Fruit fly (Drosophila melanogaster) whole organism, wandering third instar larva: ENCODE data around the gene Tsp96F.

Experiments used
- Abd-B ChIP-seq: fragments of >200 bp; optimal IDR thresholded peaks from 2 replicates; lab custom pipeline; 2017; ENCODE audit warnings: missing biosample characterization, missing genetic modification characterization
- CG9705 ChIP-seq: fragments of 200-800 bp; sonication (Bioruptor generic); optimal IDR thresholded peaks from 2 replicates; lab custom pipeline; 2018; ENCODE audit warnings: missing biosample characterization, mild to moderate bottlenecking, missing genetic modification characterization
- CrebA ChIP-seq: fragments of 200-800 bp; sonication (Bioruptor generic); optimal IDR thresholded peaks from 2 replicates; lab custom pipeline; 2016; ENCODE audit warnings: missing biosample characterization, mild to moderate bottlenecking, missing genetic modification characterization, borderline replicate concordance
- Dfd ChIP-seq: fragments of >200 bp; optimal IDR thresholded peaks from 2 replicates; lab custom pipeline; 2017; ENCODE audit warnings: missing biosample characterization, missing genetic modification characterization
- Dif ChIP-seq: fragments of 200-275, 200-300 bp; sonication (Bioruptor generic); optimal IDR thresholded peaks from 2 replicates; lab custom pipeline; 2018; ENCODE audit warnings: missing biosample characterization, missing genetic modification characterization; ENCODE audit not compliant: partially characterized antibody
- GATAd ChIP-seq: sonication (Bioruptor generic); optimal IDR thresholded peaks from 2 replicates; lab custom pipeline; 2016; ENCODE audit warnings: missing biosample characterization, missing genetic modification characterization
- Hnf4 ChIP-seq: fragments of 200-800 bp; sonication (Bioruptor generic); optimal IDR thresholded peaks from 2 replicates; lab custom pipeline; 2016; ENCODE audit warnings: missing biosample characterization, mild to moderate bottlenecking, missing genetic modification characterization
- Hr78 ChIP-seq: fragments of >200 bp; optimal IDR thresholded peaks from 2 replicates; lab custom pipeline; 2017; ENCODE audit warnings: missing biosample characterization, missing genetic modification characterization
- Hr83 ChIP-seq: fragments of 200-300 bp; sonication (Bioruptor generic); optimal IDR thresholded peaks from 2 replicates; lab custom pipeline; 2016; ENCODE audit warnings: missing biosample characterization, mild to moderate bottlenecking, missing genetic modification characterization, moderate library complexity; ENCODE audit not compliant: poor library complexity, severe bottlenecking
- Jra ChIP-seq: sonication (Bioruptor generic); optimal IDR thresholded peaks from 2 replicates; lab custom pipeline; 2016; ENCODE audit warnings: missing biosample characterization, missing genetic modification characterization
- Mio ChIP-seq: sonication (Bioruptor generic); optimal IDR thresholded peaks from 2 replicates; lab custom pipeline; 2016; ENCODE audit warnings: missing biosample characterization, missing genetic modification characterization
- Myc ChIP-seq: fragments of >200 bp; optimal IDR thresholded peaks from 2 replicates; lab custom pipeline; 2017
- N ChIP-seq: fragments of >200 bp; optimal IDR thresholded peaks from 2 replicates; lab custom pipeline; 2018; ENCODE audit warnings: missing biosample characterization, missing external identifiers, missing genetic modification characterization
- OdsH ChIP-seq: fragments of 200-800 bp; sonication (Bioruptor generic); optimal IDR thresholded peaks from 2 replicates; lab custom pipeline; 2016; ENCODE audit warnings: missing biosample characterization, mild to moderate bottlenecking, missing genetic modification characterization
- Rel ChIP-seq, 2 experiments: fragments of 200-800 bp; sonication (Bioruptor generic) in 1 of 2; optimal IDR thresholded peaks; 2 replicates in 1 of 2; 3 replicates in 1 of 2; lab custom pipeline; 2016 to 2019; ENCODE audit warnings: mild to moderate bottlenecking in 2 of 2, missing biosample characterization in 2 of 2, missing genetic modification characterization in 2 of 2, moderate library complexity in 1 of 2
- Sp1 ChIP-seq: fragments of 200-800 bp; sonication (Bioruptor generic); optimal IDR thresholded peaks from 3 replicates; lab custom pipeline; 2019; ENCODE audit warnings: missing biosample characterization, mild to moderate bottlenecking, missing genetic modification characterization, moderate library complexity
- brk ChIP-seq: fragments of 200-800 bp; sonication (Bioruptor generic); optimal IDR thresholded peaks from 2 replicates; lab custom pipeline; 2016; ENCODE audit warnings: missing biosample characterization, mild to moderate bottlenecking, missing genetic modification characterization
- dl ChIP-seq, 2 experiments: fragments of 175-275, 200-275 bp in 1 of 2; fragments of 200-275 bp in 1 of 2; sonication (Bioruptor generic); optimal IDR thresholded peaks; lab custom pipeline; 2018; ENCODE audit warnings: mild to moderate bottlenecking in 2 of 2, missing biosample characterization in 2 of 2, missing genetic modification characterization in 2 of 2, moderate library complexity in 2 of 2; ENCODE audit not compliant: partially characterized antibody in 2 of 2, insufficient read depth in 1 of 2
- dsf ChIP-seq: sonication (Bioruptor generic); optimal IDR thresholded peaks from 2 replicates; lab custom pipeline; 2016; ENCODE audit warnings: missing biosample characterization, missing genetic modification characterization, borderline replicate concordance
- fru ChIP-seq: fragments of 200-800 bp; sonication (Bioruptor generic); optimal IDR thresholded peaks from 3 replicates; lab custom pipeline; 2016; ENCODE audit warnings: missing biosample characterization, mild to moderate bottlenecking, missing genetic modification characterization
- h ChIP-seq: fragments of 200-800 bp; sonication (Bioruptor generic); optimal IDR thresholded peaks from 3 replicates; lab custom pipeline; 2016; ENCODE audit warnings: missing biosample characterization, mild to moderate bottlenecking, missing genetic modification characterization
- jim ChIP-seq: fragments of 175-275, 200-325 bp; sonication (Bioruptor generic); optimal IDR thresholded peaks from 2 replicates; lab custom pipeline; 2016; ENCODE audit warnings: missing biosample characterization, mild to moderate bottlenecking, missing genetic modification characterization
- pan ChIP-seq: fragments of >200 bp; optimal IDR thresholded peaks from 2 replicates; lab custom pipeline; 2017
- psq ChIP-seq: fragments of 200-800 bp; sonication (Bioruptor generic); optimal IDR thresholded peaks from 3 replicates; lab custom pipeline; 2017; ENCODE audit warnings: missing biosample characterization, mild to moderate bottlenecking, missing genetic modification characterization, moderate library complexity
- rgr ChIP-seq: fragments of 200-800 bp; sonication (Bioruptor generic); optimal IDR thresholded peaks from 3 replicates; lab custom pipeline; 2016; ENCODE audit warnings: missing biosample characterization, mild to moderate bottlenecking, missing genetic modification characterization
- sage ChIP-seq: fragments of 200-800 bp; sonication (Bioruptor generic); optimal IDR thresholded peaks from 2 replicates; lab custom pipeline; 2016; ENCODE audit warnings: missing biosample characterization, mild to moderate bottlenecking, missing genetic modification characterization
- sv ChIP-seq: fragments of 200-800 bp; sonication (Bioruptor generic); optimal IDR thresholded peaks from 3 replicates; lab custom pipeline; 2016; ENCODE audit warnings: missing biosample characterization, missing genetic modification characterization
- tai ChIP-seq: sonication (Bioruptor generic); optimal IDR thresholded peaks from 2 replicates; lab custom pipeline; 2016; ENCODE audit warnings: missing biosample characterization, missing genetic modification characterization
- usp ChIP-seq: fragments of >200 bp; optimal IDR thresholded peaks from 2 replicates; lab custom pipeline; 2017; ENCODE audit warnings: missing biosample characterization, missing genetic modification characterization
- woc ChIP-seq: sonication (Bioruptor generic); optimal IDR thresholded peaks from 2 replicates; lab custom pipeline; 2016; ENCODE audit warnings: missing biosample characterization, mild to moderate bottlenecking, missing genetic modification characterization

Tsp96F gene

DNA sequence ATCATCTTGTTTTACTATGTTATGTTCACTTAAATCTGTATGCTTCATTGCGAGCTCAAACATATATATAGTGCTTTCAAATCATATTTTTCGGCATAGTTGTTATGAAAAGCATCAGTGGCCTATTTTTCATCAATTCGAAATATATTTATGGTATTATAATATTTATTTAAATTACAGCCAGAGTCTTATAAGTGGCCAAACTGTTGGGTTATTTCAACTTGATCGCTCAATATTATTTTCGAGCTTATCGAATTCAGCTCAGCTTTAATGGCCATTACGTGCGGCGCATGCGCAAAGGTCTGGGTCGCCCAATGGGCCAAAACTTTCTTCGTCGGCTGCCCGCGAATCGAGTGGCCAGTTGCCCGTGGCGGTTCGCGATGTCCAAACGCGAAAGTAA lies 15.9 kb upstream of the Tsp96F start, which contains the start of gene Mco3:
Gene Mco3 (plus strand): TSS at position 301 of the 400 bp plus-strand sequence.
- no peak for TF ChIP-seq Abd-B (GFP tag; lab: Kevin White, UChicago)
- no peak for TF ChIP-seq Jra (GFP tag; lab: Kevin White, UChicago)

DNA sequence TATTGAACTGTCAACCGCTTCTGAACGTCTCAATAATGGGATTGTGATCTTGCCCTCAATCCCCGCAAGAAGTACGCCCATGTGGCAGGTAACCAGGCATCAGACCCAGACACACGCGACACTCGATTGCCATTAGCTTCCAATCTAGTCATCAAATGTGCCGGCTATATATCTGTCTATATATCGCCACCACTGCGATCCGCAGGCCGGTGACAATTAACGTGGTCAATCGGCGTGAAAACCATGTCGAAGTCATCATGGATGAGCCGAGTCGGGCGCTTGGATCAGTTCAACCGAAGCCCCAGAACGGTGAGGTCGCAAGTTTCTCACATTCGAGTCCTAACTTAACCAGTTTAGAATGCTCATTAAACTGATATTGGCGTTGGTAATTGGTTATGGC lies 14.3 kb upstream of the Tsp96F start, which contains the start of gene Sodq:
Gene Sodq (plus strand): TSS at position 301 of the 400 bp plus-strand sequence.
- TF ChIP-seq N (GFP tag; lab: Kevin White, UChicago), result no peak
- no peak for TF ChIP-seq woc (GFP tag; lab: Kevin White, UChicago)
- no peak for TF ChIP-seq rgr (GFP tag; lab: Kevin White, UChicago)
- no peak for TF ChIP-seq tai (GFP tag; lab: Kevin White, UChicago)
- no peak for TF ChIP-seq Sp1 (GFP tag; lab: Kevin White, UChicago)
- TF ChIP-seq dl (GFP tag; optimal IDR thresholded peaks at IDR 0.05; lab: Kevin White, UChicago; ENCODE audit: insufficient read depth in 1 of 2, partially characterized antibody in 2 of 2), result no peak
- no peak for TF ChIP-seq Dif (GFP tag; lab: Kevin White, UChicago)
- no peak for TF ChIP-seq dsf (GFP tag; lab: Kevin White, UChicago)
- no peak for TF ChIP-seq OdsH (GFP tag; lab: Kevin White, UChicago)
- no peak for TF ChIP-seq usp
- TF ChIP-seq CG9705, result no peak
- TF ChIP-seq GATAd (GFP tag; lab: Kevin White, UChicago), result no peak
- TF ChIP-seq Jra (GFP tag; lab: Kevin White, UChicago), result no peak
- no peak for TF ChIP-seq Hnf4 (GFP tag; lab: Kevin White, UChicago)
- TF ChIP-seq Mio (GFP tag; lab: Kevin White, UChicago), result no peak
- no peak for TF ChIP-seq pan (lab: Kevin White, UChicago)
- no peak for TF ChIP-seq Hr78
- TF ChIP-seq jim (GFP tag; lab: Kevin White, UChicago), result no peak

DNA sequence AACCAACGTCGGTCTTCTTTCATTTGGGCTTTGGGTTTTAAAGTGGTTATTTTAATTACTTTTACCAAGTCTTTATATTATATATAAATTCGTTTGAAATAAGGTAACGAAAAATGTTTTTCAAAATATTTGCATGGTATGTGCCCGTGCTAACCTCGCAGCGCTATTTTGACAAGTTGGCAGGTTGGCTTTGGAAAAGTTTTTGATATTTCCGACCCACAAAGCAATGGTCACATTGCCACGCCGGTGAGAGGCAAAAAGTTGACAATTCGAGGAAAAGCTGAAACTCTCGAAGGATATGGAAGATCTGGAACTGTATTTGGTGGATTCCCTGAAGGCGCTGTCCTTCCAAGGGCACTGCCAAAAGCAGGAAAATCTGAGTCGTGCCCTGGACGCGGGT lies 12.0 kb upstream of the Tsp96F start, which contains the start of gene CG5913:
Gene CG5913 (plus strand): TSS at position 224 of the 400 bp plus-strand sequence.
- TF ChIP-seq sage (GFP tag; lab: Kevin White, UChicago) (no peak), Abd-B (GFP tag; lab: Kevin White, UChicago) (no peak), Dfd (GFP tag; lab: Kevin White, UChicago) (no peak), brk (GFP tag; lab: Kevin White, UChicago) (no peak), Rel (GFP tag; optimal IDR thresholded peaks at IDR 0.05; lab: Kevin White, UChicago) (no peak), Rel (tag; optimal IDR thresholded peaks at IDR 0.05; lab: Kevin White, UChicago) (no peak), sv (GFP tag; lab: Kevin White, UChicago) (no peak), fru (no peak), psq (GFP tag; lab: Kevin White, UChicago) (no peak), N (GFP tag; lab: Kevin White, UChicago) (no peak), Mio (GFP tag; lab: Kevin White, UChicago) (no peak)
- TF ChIP-seq, all 38 proteins: peak for 0

DNA sequence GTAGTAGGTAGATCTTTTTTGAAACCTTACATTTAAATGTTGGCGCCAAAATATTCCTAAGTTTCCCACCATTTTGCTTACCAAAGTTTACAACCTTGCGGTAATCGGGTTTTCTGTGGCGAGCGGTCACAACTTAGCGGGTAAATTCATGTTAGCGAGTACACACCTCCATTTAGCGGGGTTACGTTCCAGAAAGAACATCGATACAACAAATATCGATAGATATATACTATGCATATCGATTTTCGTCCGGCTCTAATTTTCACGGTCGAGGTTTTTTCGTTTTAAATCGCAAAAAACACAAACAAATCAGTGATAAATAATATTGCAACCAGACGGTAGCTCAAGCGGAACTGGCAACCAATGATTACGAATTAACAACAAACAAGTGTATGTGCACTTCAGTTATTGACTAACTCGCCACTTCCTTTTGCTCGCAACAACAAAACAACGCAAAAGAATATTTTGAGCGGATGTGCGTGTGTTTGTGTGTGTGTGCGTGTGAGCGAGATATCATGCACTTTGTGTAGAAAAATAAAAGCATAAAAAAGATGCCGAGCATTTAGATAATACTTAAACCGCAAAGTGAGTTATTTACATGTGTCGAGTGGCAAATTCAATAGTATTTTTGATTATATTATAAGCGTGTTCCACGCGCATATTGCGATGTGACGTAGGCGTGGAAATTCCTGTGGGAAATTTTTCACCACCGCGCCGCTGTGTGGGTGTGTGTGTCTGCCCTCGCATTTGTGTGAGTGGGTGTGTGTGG lies 7.3 kb upstream of the Tsp96F start, which contains the start of gene Lnk:
Gene Lnk (plus strand): TSS at position 236 of the 769 bp plus-strand sequence.
- TF ChIP-seq Sp1 (GFP tag; lab: Kevin White, UChicago), result peak; percentile 49
- peak; percentile 40 for TF ChIP-seq Hr83
- no peak for TF ChIP-seq CrebA (GFP tag; lab: Kevin White, UChicago)
- peak; percentile 11 for TF ChIP-seq h (GFP tag; lab: Kevin White, UChicago)
- peak; percentile 80 for TF ChIP-seq Myc (lab: Kevin White, UChicago)
- no peak for TF ChIP-seq Rel (GFP tag; optimal IDR thresholded peaks at IDR 0.05; lab: Kevin White, UChicago)
- peak; percentile 41 for TF ChIP-seq Rel (tag; optimal IDR thresholded peaks at IDR 0.05; lab: Kevin White, UChicago)
- TF ChIP-seq dl (GFP tag; optimal IDR thresholded peaks at IDR 0.05; lab: Kevin White, UChicago; ENCODE audit: insufficient read depth in 1 of 2, partially characterized antibody in 2 of 2), result no peak
- no peak for TF ChIP-seq CG9705
- peak; percentile 46 for TF ChIP-seq sv (GFP tag; lab: Kevin White, UChicago)
- TF ChIP-seq, all 38 proteins: peak for 6
